Fruit fly (Drosophila melanogaster) whole organism, embryonic: ENCODE results near the gene Art1.

Experiments
- Atf-2 ChIP-seq: fragments of 200-800 bp; sonication (Bioruptor generic); optimal IDR thresholded peaks from 2 replicates; lab custom pipeline; 2016; ENCODE audit warnings: missing biosample characterization, missing genetic modification characterization
- CG10654 ChIP-seq: fragments of 200-800 bp; sonication (Bioruptor generic); optimal IDR thresholded peaks from 2 replicates; lab custom pipeline; 2016; ENCODE audit warnings: missing biosample characterization, missing genetic modification characterization
- CG11504 ChIP-seq: fragments of 200-800 bp; sonication (Bioruptor generic); optimal IDR thresholded peaks from 3 replicates; lab custom pipeline; 2019; ENCODE audit warnings: missing biosample characterization, mild to moderate bottlenecking, missing genetic modification characterization, moderate library complexity
- CG12769 ChIP-seq: fragments of 200-800 bp; sonication (Bioruptor generic); optimal IDR thresholded peaks from 2 replicates; lab custom pipeline; 2019; ENCODE audit warnings: missing biosample characterization, mild to moderate bottlenecking, missing genetic modification characterization, moderate library complexity
- CG12942 ChIP-seq: fragments of 200-800 bp; sonication (Bioruptor generic); optimal IDR thresholded peaks from 3 replicates; lab custom pipeline; 2016; ENCODE audit warnings: missing biosample characterization, missing genetic modification characterization
- CG14050 ChIP-seq: fragments of 200-800 bp; sonication (Bioruptor generic); IDR thresholded peaks from 3 replicates; pipeline ENCODE4 v1.3.6; 2022; ENCODE audit warnings: missing biosample characterization, missing genetic modification characterization
- CG15269 ChIP-seq: fragments of 200-800 bp; sonication (Bioruptor generic); optimal IDR thresholded peaks from 2 replicates; lab custom pipeline; 2018; ENCODE audit warnings: missing biosample characterization, mild to moderate bottlenecking, missing genetic modification characterization, moderate library complexity
- CG15514 ChIP-seq: fragments of 200-800 bp; sonication (Bioruptor generic); optimal IDR thresholded peaks from 3 replicates; lab custom pipeline; 2017; ENCODE audit warnings: missing biosample characterization, missing genetic modification characterization, mild to moderate bottlenecking, moderate library complexity, missing genetic modification reagents
- CG16779 ChIP-seq: fragments of 200-800 bp; sonication (Bioruptor generic); IDR thresholded peaks from 2 replicates; pipeline ENCODE4 v1.3.6; 2022; ENCODE audit warnings: missing biosample characterization, missing genetic modification characterization
- CG18619 ChIP-seq: fragments of 200-800 bp; sonication (Bioruptor generic); optimal IDR thresholded peaks from 3 replicates; lab custom pipeline; 2017; ENCODE audit warnings: missing biosample characterization, mild to moderate bottlenecking, missing genetic modification characterization
- CG2199 ChIP-seq: fragments of 200-800 bp; sonication (Bioruptor generic); IDR thresholded peaks from 3 replicates; pipeline ENCODE4 v1.3.6; 2022; ENCODE audit warnings: missing biosample characterization, missing genetic modification characterization
- CG30020 ChIP-seq: fragments of 200-800 bp; optimal IDR thresholded peaks from 2 replicates; lab custom pipeline; 2019; ENCODE audit warnings: missing biosample characterization, mild to moderate bottlenecking, missing genetic modification characterization, moderate library complexity
- CG32532 ChIP-seq: fragments of 200-800 bp; sonication (Bioruptor generic); IDR thresholded peaks from 2 replicates; pipeline ENCODE4 v1.3.6; 2022; ENCODE audit warnings: missing biosample characterization, missing genetic modification characterization
- CG32767 ChIP-seq: fragments of 200-800 bp; sonication (Bioruptor generic); IDR thresholded peaks from 2 replicates; pipeline ENCODE4 v1.3.6; 2022; ENCODE audit warnings: missing biosample characterization, missing genetic modification characterization
- CG4328 ChIP-seq: fragments of 200-800 bp; sonication (Bioruptor generic); optimal IDR thresholded peaks from 3 replicates; lab custom pipeline; 2017; ENCODE audit warnings: missing biosample characterization, missing genetic modification reagents, missing genetic modification characterization
- CG4424 ChIP-seq: fragments of 200-800 bp; sonication (Bioruptor generic); optimal IDR thresholded peaks from 3 replicates; lab custom pipeline; 2016; ENCODE audit warnings: missing biosample characterization, missing genetic modification characterization
- CG4617 ChIP-seq: fragments of 200-800 bp; sonication (Bioruptor generic); optimal IDR thresholded peaks from 3 replicates; lab custom pipeline; 2016; ENCODE audit warnings: missing biosample characterization, missing genetic modification characterization, borderline replicate concordance
- CG4730 ChIP-seq: fragments of 200-800 bp; sonication (Bioruptor generic); IDR thresholded peaks from 2 replicates; pipeline ENCODE4 v1.3.6; 2022; ENCODE audit warnings: missing biosample characterization, missing genetic modification characterization
- CG9215 ChIP-seq: fragments of 200-800 bp; sonication (Bioruptor generic); IDR thresholded peaks from 2 replicates; pipeline ENCODE4 v1.3.6; 2022; ENCODE audit warnings: missing biosample characterization, missing genetic modification characterization
- Dek ChIP-seq: fragments of 200-800 bp; sonication (Bioruptor generic); optimal IDR thresholded peaks from 3 replicates; lab custom pipeline; 2019; ENCODE audit warnings: missing biosample characterization, mild to moderate bottlenecking, missing genetic modification characterization, moderate library complexity
- Dll ChIP-seq: fragments of 200-800 bp; sonication (Bioruptor generic); IDR thresholded peaks from 4 replicates; pipeline ENCODE4 v1.3.6; 2022; ENCODE audit warnings: missing biosample characterization, missing genetic modification characterization; ENCODE audit not compliant: partially characterized antibody
- Fer1 ChIP-seq: fragments of 200-800 bp; sonication (Bioruptor generic); optimal IDR thresholded peaks from 2 replicates; lab custom pipeline; 2017; ENCODE audit warnings: missing biosample characterization, mild to moderate bottlenecking, missing genetic modification characterization
- Fer3 ChIP-seq: fragments of 200-800 bp; sonication (Bioruptor generic); optimal IDR thresholded peaks from 2 replicates; lab custom pipeline; 2018; ENCODE audit warnings: missing biosample characterization, mild to moderate bottlenecking, missing genetic modification characterization, moderate library complexity
- HLH4C ChIP-seq: fragments of 200-800 bp; sonication (Bioruptor generic); IDR thresholded peaks from 3 replicates; pipeline ENCODE4 v1.3.6; 2022; ENCODE audit warnings: missing biosample characterization, missing genetic modification characterization; ENCODE audit not compliant: partially characterized antibody
- Mes4 ChIP-seq: fragments of 200-800 bp; sonication (Bioruptor generic); optimal IDR thresholded peaks from 2 replicates; lab custom pipeline; 2016; ENCODE audit warnings: missing biosample characterization, missing genetic modification characterization
- Mrtf ChIP-seq: fragments of 200-800 bp; sonication (Bioruptor generic); IDR thresholded peaks from 3 replicates; pipeline ENCODE4 v1.3.6; 2022; ENCODE audit warnings: missing biosample characterization, missing genetic modification characterization
- NC2α ChIP-seq: fragments of 200-800 bp; sonication (Bioruptor generic); optimal IDR thresholded peaks from 2 replicates; lab custom pipeline; 2016; ENCODE audit warnings: missing biosample characterization, missing genetic modification characterization
- NFAT ChIP-seq: fragments of 200-800 bp; sonication (Bioruptor generic); IDR thresholded peaks from 2 replicates; pipeline ENCODE4 v1.3.6; 2022; ENCODE audit warnings: missing biosample characterization, missing genetic modification characterization
- Scr ChIP-seq: fragments of 200-800 bp; sonication (Bioruptor generic); IDR thresholded peaks from 2 replicates; pipeline ENCODE4 v1.3.6; 2022; ENCODE audit warnings: missing biosample characterization, missing genetic modification characterization; ENCODE audit not compliant: partially characterized antibody
- Stat92E ChIP-seq, 3 experiments: fragments of >200 bp in 2 of 3; fragments of 200-800 bp in 1 of 3; sonication (Bioruptor generic) in 1 of 3; optimal IDR thresholded peaks; 2 replicates each; lab custom pipeline; 2017 to 2019; ENCODE audit warnings: missing biosample characterization in 3 of 3, missing genetic modification characterization in 3 of 3, mild to moderate bottlenecking in 1 of 3, moderate library complexity in 1 of 3
- ems ChIP-seq: fragments of 200-800 bp; sonication (Bioruptor generic); optimal IDR thresholded peaks from 3 replicates; lab custom pipeline; 2016; ENCODE audit warnings: missing biosample characterization, missing genetic modification characterization
- eyg ChIP-seq: fragments of 200-800 bp; sonication (Bioruptor generic); optimal IDR thresholded peaks from 3 replicates; lab custom pipeline; 2016; ENCODE audit warnings: missing biosample characterization, missing genetic modification characterization
- fd102C ChIP-seq: fragments of 200-800 bp; sonication (Bioruptor generic); optimal IDR thresholded peaks from 2 replicates; lab custom pipeline; 2018; ENCODE audit warnings: missing biosample characterization, mild to moderate bottlenecking, missing genetic modification characterization, moderate library complexity
- gce ChIP-seq: fragments of 200-800 bp; sonication (Bioruptor generic); IDR thresholded peaks from 3 replicates; pipeline ENCODE4 v1.3.6; 2022; ENCODE audit warnings: missing biosample characterization, missing genetic modification characterization
- inv ChIP-seq: fragments of 200-800 bp; sonication (Bioruptor generic); IDR thresholded peaks from 2 replicates; pipeline ENCODE4 v1.3.6; 2022; ENCODE audit warnings: missing biosample characterization, missing genetic modification characterization; ENCODE audit not compliant: partially characterized antibody
- lbe ChIP-seq: fragments of 200-800 bp; sonication (Bioruptor generic); optimal IDR thresholded peaks from 2 replicates; lab custom pipeline; 2016; ENCODE audit warnings: missing biosample characterization, mild to moderate bottlenecking, missing genetic modification characterization
- mam ChIP-seq: fragments of 200-800 bp; sonication (Bioruptor generic); optimal IDR thresholded peaks from 3 replicates; lab custom pipeline; 2016; ENCODE audit warnings: missing biosample characterization, missing genetic modification characterization
- nom ChIP-seq: fragments of 200-800 bp; sonication (Bioruptor generic); optimal IDR thresholded peaks from 2 replicates; lab custom pipeline; 2017; ENCODE audit warnings: missing biosample characterization, missing genetic modification characterization, mild to moderate bottlenecking, moderate library complexity, missing genetic modification reagents
- onecut ChIP-seq: fragments of 200-800 bp; sonication (Bioruptor generic); IDR thresholded peaks from 2 replicates; pipeline ENCODE4 v1.3.6; 2022; ENCODE audit warnings: missing biosample characterization, missing genetic modification characterization
- pan ChIP-seq, 4 experiments: fragments of >200 bp in 3 of 4; fragments of 200-800 bp in 1 of 4; sonication (Bioruptor generic) in 1 of 4; optimal IDR thresholded peaks in 3 of 4; IDR thresholded peaks in 1 of 4; 2 replicates each; pipeline versions ENCODE4 v1.3.6 to Lab custom; 2017 to 2022; ENCODE audit warnings: missing biosample characterization in 2 of 4, missing genetic modification characterization in 2 of 4, mixed read lengths in 1 of 4
- sna ChIP-seq: fragments of 200-800 bp; sonication (Bioruptor generic); IDR thresholded peaks from 2 replicates; pipeline ENCODE4 v1.3.6; 2022; ENCODE audit warnings: missing biosample characterization, missing genetic modification characterization; ENCODE audit not compliant: partially characterized antibody
- sqz ChIP-seq: fragments of 200-800 bp; sonication (Bioruptor generic); optimal IDR thresholded peaks from 3 replicates; lab custom pipeline; 2018; ENCODE audit warnings: missing biosample characterization, mild to moderate bottlenecking, missing genetic modification characterization
- stc ChIP-seq: fragments of 200-800 bp; sonication (Bioruptor generic); IDR thresholded peaks from 2 replicates; pipeline ENCODE4 v1.3.6; 2022; ENCODE audit warnings: missing biosample characterization, missing genetic modification characterization
- tin ChIP-seq: fragments of 200-800 bp; sonication (Bioruptor generic); optimal IDR thresholded peaks from 3 replicates; lab custom pipeline; 2016; ENCODE audit warnings: missing biosample characterization, missing genetic modification characterization
- tx ChIP-seq: fragments of 200-800 bp; sonication (Bioruptor generic); optimal IDR thresholded peaks from 2 replicates; lab custom pipeline; 2016; ENCODE audit warnings: missing biosample characterization, missing genetic modification characterization
- unc-4 ChIP-seq: fragments of 200-800 bp; sonication (Bioruptor generic); IDR thresholded peaks from 2 replicates; pipeline ENCODE4 v1.3.6; 2022; ENCODE audit warnings: missing biosample characterization, missing genetic modification characterization; ENCODE audit not compliant: partially characterized antibody
- vfl ChIP-seq: fragments of 200-800 bp; sonication (Bioruptor generic); optimal IDR thresholded peaks from 2 replicates; lab custom pipeline; 2016; ENCODE audit warnings: missing biosample characterization, missing genetic modification characterization
- wek ChIP-seq: fragments of 200-800 bp; sonication (Bioruptor generic); optimal IDR thresholded peaks from 3 replicates; lab custom pipeline; 2018; ENCODE audit warnings: missing biosample characterization, mild to moderate bottlenecking, missing genetic modification characterization, moderate library complexity

Art1 gene

DNA sequence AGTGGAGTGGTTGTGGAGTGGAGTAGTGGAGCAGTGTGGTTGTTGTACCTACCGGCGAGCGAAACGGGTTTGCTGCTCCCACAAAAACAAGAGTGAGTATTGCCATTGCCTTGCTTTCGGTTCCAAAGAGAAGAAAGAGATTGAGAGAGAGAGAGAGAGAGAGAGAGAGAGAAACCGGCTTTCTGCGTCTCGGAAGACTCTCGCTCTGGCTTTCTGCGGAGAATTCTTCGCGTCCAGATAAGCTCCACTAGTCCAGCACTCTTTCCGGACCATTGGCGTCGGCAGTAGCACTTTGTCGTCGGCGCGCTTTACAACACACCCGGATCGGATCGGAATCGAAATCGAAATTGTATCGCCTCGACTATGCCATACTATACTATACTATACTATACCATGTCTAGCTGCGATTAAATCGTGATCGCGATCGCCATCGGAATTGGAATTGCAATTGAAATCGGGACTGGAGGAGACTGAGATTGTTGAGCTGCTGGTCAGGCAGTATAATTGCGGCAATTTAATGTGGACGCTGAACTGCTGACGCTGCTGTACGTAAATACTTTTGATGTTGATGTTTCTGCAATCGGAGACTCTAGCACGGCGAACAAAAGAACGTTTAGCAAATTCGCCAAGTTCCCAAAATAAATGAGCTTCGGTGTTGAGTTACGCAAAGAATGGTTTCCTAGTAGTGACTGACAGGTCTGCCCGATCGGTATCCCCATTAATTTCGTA, 38.9 kb upstream of the Art1 start, which contains the start of gene Cad86C (continued):
- TF ChIP-seq pan (optimal IDR thresholded peaks at IDR 0.05; lab: Kevin White, UChicago) (no peak), pan (GFP tag; optimal IDR thresholded peaks at IDR 0.05 in 1 of 2, IDR thresholded peaks at IDR 0.05 in 1 of 2) (peak in 1 of 2 experiments; percentile 19), Dek (tag; lab: Kevin White, UChicago) (no peak), unc-4 (GFP tag; lab: Robert Waterston, UW) (peak; percentile 45; the same call in 1 of the 2 replicates), Scr (GFP tag; lab: Robert Waterston, UW) (no peak), CG4730 (GFP tag; lab: Robert Waterston, UW) (no peak), tin (no peak), NFAT (GFP tag; lab: Robert Waterston, UW) (no peak), onecut (GFP tag; lab: Robert Waterston, UW) (no peak), CG14050 (GFP tag; lab: Robert Waterston, UW) (no peak), NC2α (GFP tag; lab: Kevin White, UChicago) (no peak), stc (GFP tag; lab: Robert Waterston, UW) (peak; percentile 20; the same call in 1 of the 2 replicates), nom (peak; percentile 85), CG2199 (GFP tag; lab: Robert Waterston, UW) (no peak), gce (no peak), ems (GFP tag; lab: Kevin White, UChicago) (no peak), CG10654 (no peak), CG4424 (no peak), vfl (GFP tag; lab: Kevin White, UChicago) (no peak), CG4617 (no peak), tx (GFP tag; lab: Kevin White, UChicago) (no peak), CG16779 (GFP tag; lab: Robert Waterston, UW) (no peak), CG12942 (GFP tag; lab: Kevin White, UChicago) (no peak), inv (peak; percentile 29; the same call in 1 of the 2 replicates), CG18619 (GFP tag; lab: Kevin White, UChicago) (no peak), Mrtf (GFP tag; lab: Robert Waterston, UW) (no peak), Dll (GFP tag; lab: Robert Waterston, UW) (peak; percentile 58; the same call in 2 of the 4 replicates), CG12769 (tag; lab: Kevin White, UChicago) (peak; percentile 91), Stat92E (GFP tag; optimal IDR thresholded peaks at IDR 0.05; lab: Kevin White, UChicago) (no peak), CG32532 (GFP tag; lab: Robert Waterston, UW) (peak; percentile 63; the same call in 1 of the 2 replicates), Fer3 (tag; lab: Kevin White, UChicago) (no peak), lbe (GFP tag; lab: Kevin White, UChicago) (peak; percentile 72), eyg (peak; percentile 0), wek (GFP tag; lab: Kevin White, UChicago) (no peak), CG15514 (GFP tag; lab: Kevin White, UChicago) (no peak), CG4328 (GFP tag; lab: Kevin White, UChicago) (no peak), sna (GFP tag; lab: Robert Waterston, UW) (peak; percentile 67), CG9215 (GFP tag; lab: Robert Waterston, UW) (no peak), Mes4 (no peak), CG11504 (tag; lab: Kevin White, UChicago) (no peak), fd102C (GFP tag; lab: Kevin White, UChicago) (no peak), HLH4C (GFP tag; lab: Robert Waterston, UW) (peak; percentile 75), CG15269 (no peak), Atf-2 (GFP tag; lab: Kevin White, UChicago) (no peak), mam (GFP tag; lab: Kevin White, UChicago) (no peak), Fer1 (GFP tag; lab: Kevin White, UChicago) (no peak), CG30020 (tag; lab: Kevin White, UChicago) (no peak), sqz (GFP tag; lab: Kevin White, UChicago) (no peak), CG32767 (GFP tag; lab: Robert Waterston, UW) (no peak)
